Worm (Caenorhabditis elegans): ENCODE measurements around the gene ZK1055.7.
A peak's percentile ranks its signal among the peaks of the same experiment; 100 is the strongest.

ZK1055.7 gene

DNA sequence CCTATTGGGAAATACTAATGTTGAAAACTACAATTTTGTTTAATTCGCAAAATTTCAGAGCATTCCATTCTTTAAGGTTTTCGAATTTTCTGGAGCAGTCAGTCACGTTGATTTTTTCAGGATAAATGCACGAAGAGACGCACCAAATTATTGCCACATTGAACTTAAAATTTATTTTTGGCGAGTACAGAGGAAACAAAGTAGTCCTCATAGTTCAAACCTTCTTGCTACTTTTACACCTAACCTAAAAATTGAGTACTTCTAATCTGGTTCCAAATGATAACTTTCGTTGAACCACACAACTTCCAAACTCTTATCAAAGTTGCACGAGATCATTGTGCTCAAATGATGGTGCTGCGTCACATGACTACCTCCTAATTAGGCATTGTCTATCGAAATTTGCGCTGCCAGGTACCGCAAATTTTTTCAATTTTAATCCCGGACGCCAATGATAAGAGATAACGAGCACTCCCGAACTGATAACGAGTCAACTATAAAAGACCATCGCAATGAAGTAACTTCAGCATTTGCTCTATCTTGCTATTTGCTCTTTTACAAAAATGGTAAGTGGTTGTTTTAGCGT is 9.1 kb upstream of the ZK1055.7 start, which contains the start of gene cpr-4 (continued):
- TF ChIP-seq chd-7 (tag; optimal IDR thresholded peaks at IDR 0.05) (no peak), madf-10 (tag; optimal IDR thresholded peaks at IDR 0.05) (peak; percentile 40), ztf-22 (GFP tag; optimal IDR thresholded peaks at IDR 0.05) (peak; percentile 73), ZK185.1 (tag; optimal IDR thresholded peaks at IDR 0.05; ENCODE audit: poor library complexity, severe bottlenecking) (no peak), pha-4 (tag; optimal IDR thresholded peaks at IDR 0.05) (no peak)

DNA sequence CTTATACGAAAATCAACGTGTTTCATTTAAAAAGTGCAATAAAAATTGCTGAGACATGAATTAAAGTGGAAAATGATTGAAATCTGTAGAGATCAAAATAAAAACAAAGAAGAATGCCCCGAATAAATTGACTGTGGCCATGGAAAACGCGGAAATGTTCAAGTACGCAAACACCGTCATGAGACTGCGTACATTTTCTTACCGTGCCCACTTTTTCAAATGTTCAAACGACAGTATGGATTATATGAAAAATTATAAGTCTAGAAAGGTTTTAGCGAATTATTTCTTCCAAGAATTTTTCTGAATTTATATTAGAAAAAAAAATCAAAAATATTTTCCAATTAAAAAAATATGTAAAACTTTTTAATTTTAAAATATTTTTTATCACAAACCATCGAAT is 6.3 kb upstream of the ZK1055.7 start:
- TF ChIP-seq tlf-1 (GFP tag; optimal IDR thresholded peaks at IDR 0.05), result no peak
- no peak for TF ChIP-seq hlh-12 (tag; optimal IDR thresholded peaks at IDR 0.05)
- TF ChIP-seq hmg-20 (GFP tag; IDR thresholded peaks at IDR 0.05), result no peak
- TF ChIP-seq fkh-3 (tag; optimal IDR thresholded peaks at IDR 0.05), result no peak
- TF ChIP-seq F49E8.2 (tag; optimal IDR thresholded peaks at IDR 0.05; ENCODE audit: insufficient read depth), result peak; percentile 0
- TF ChIP-seq ama-1 (optimal IDR thresholded peaks at IDR 0.05), result no peak
- TF ChIP-seq ama-1 (GFP tag; optimal IDR thresholded peaks at IDR 0.05), result no peak
- TF ChIP-seq K12H6.12 (tag; optimal IDR thresholded peaks at IDR 0.05), result no peak
- TF ChIP-seq nhr-120 (GFP tag; IDR thresholded peaks at IDR 0.05), result no peak
- no peak for TF ChIP-seq nfya-2 (GFP tag; IDR thresholded peaks at IDR 0.05)
- 0 out of 2 replicates have a peak, but pooled peaks have one; percentile 12 for TF ChIP-seq dox-1 (GFP tag; IDR thresholded peaks at IDR 0.05)
- no peak for TF ChIP-seq die-1 (tag; optimal IDR thresholded peaks at IDR 0.05)
- TF ChIP-seq madf-10 (tag; optimal IDR thresholded peaks at IDR 0.05), result no peak
- TF ChIP-seq egl-44 (GFP tag; IDR thresholded peaks at IDR 0.05), result no peak
- no peak for TF ChIP-seq mcd-1 (GFP tag; IDR thresholded peaks at IDR 0.05)
- TF ChIP-seq lsl-1 (GFP tag; optimal IDR thresholded peaks at IDR 0.05), result peak; percentile 91
- 0 out of 2 replicates have a peak, but pooled peaks have one; percentile 20 for TF ChIP-seq rcor-1 (GFP tag; IDR thresholded peaks at IDR 0.05)
- no peak for TF ChIP-seq mxl-1 (tag; optimal IDR thresholded peaks at IDR 0.05)
- TF ChIP-seq ceh-91 (GFP tag; IDR thresholded peaks at IDR 0.05), result peak; percentile 69
- TF ChIP-seq cebp-2 (GFP tag; IDR thresholded peaks at IDR 0.05), result no peak
- TF ChIP-seq C17E4.6 (GFP tag; IDR thresholded peaks at IDR 0.05), result no peak
- TF ChIP-seq repo-1 (tag; optimal IDR thresholded peaks at IDR 0.05), result no peak
- no peak for TF ChIP-seq Y56A3A.18 (GFP tag; IDR thresholded peaks at IDR 0.05)
- TF ChIP-seq snpc-4 (GFP tag; optimal IDR thresholded peaks at IDR 0.05), result no peak
- peak in 1 of 4 experiments; percentile 1 for TF ChIP-seq snpc-4 (tag; optimal IDR thresholded peaks at IDR 0.05)
- no peak for TF ChIP-seq T26A5.8 (tag; optimal IDR thresholded peaks at IDR 0.05)
- no peak for TF ChIP-seq ztf-3 (GFP tag; optimal IDR thresholded peaks at IDR 0.05)
- TF ChIP-seq ztf-6 (GFP tag; IDR thresholded peaks at IDR 0.05), result no peak
- TF ChIP-seq aptf-2 (GFP tag; conservative IDR thresholded peaks at IDR 0.05), result no peak
- no peak for TF ChIP-seq zfh-2 (GFP tag; conservative IDR thresholded peaks at IDR 0.05)
- TF ChIP-seq Y67H2A.10 (GFP tag; conservative IDR thresholded peaks at IDR 0.05), result no peak
- TF ChIP-seq lin-54 (GFP tag; optimal IDR thresholded peaks at IDR 0.05), result peak; percentile 69
- peak; percentile 24; the same call in 1 of the 2 replicates for TF ChIP-seq D2030.7 (GFP tag; IDR thresholded peaks at IDR 0.05)
- no peak for TF ChIP-seq ztf-18 (tag; optimal IDR thresholded peaks at IDR 0.05)
- peak; percentile 42 for TF ChIP-seq dpl-1 (GFP tag; optimal IDR thresholded peaks at IDR 0.05)
- TF ChIP-seq zim-3 (tag; optimal IDR thresholded peaks at IDR 0.05), result no peak
- TF ChIP-seq hrde-1 (tag; optimal IDR thresholded peaks at IDR 0.05; ENCODE audit: borderline replicate concordance), result no peak
- TF ChIP-seq lin-26 (GFP tag; IDR thresholded peaks at IDR 0.05), result no peak
- TF ChIP-seq F22D6.2 (tag; optimal IDR thresholded peaks at IDR 0.05), result no peak
- TF ChIP-seq madf-8 (GFP tag; conservative IDR thresholded peaks at IDR 0.05), result peak; percentile 92
- TF ChIP-seq B0019.2 (GFP tag; conservative IDR thresholded peaks at IDR 0.05), result 0 out of 2 replicates have a peak, but pooled peaks have one; percentile 15
- TF ChIP-seq hsf-1 (GFP tag; IDR thresholded peaks at IDR 0.05), result no peak
- no peak for TF ChIP-seq pha-4 (tag; optimal IDR thresholded peaks at IDR 0.05)
- TF ChIP-seq hmg-1.2 (GFP tag; IDR thresholded peaks at IDR 0.05), result peak; percentile 20; the same call in 1 of the 2 replicates

All from whole organism, young adult.